Worm (Caenorhabditis elegans) whole organism, mixed stage, embryonic: ENCODE data around the gene epic-3.

Experiments
- M03D4.4 ChIP-seq: sonication (generic microtip); optimal IDR thresholded peaks from 2 replicates; lab custom pipeline; 2017; ENCODE audit warnings: mild to moderate bottlenecking, missing genetic modification characterization, missing compliant biosample characterization
- bed-3 ChIP-seq: fragments of 200-800 bp; sonication (Bioruptor generic); optimal IDR thresholded peaks from 3 replicates; lab custom pipeline; 2018; ENCODE audit warnings: mild to moderate bottlenecking, missing genetic modification characterization, moderate library complexity, missing compliant biosample characterization
- blmp-1 ChIP-seq: fragments of 150-350 bp; optimal IDR thresholded peaks from 2 replicates; lab custom pipeline; 2014; ENCODE audit warnings: missing biosample characterization, missing genetic modification characterization
- ceh-39 ChIP-seq: fragments of 150-350 bp; optimal IDR thresholded peaks from 2 replicates; lab custom pipeline; 2014; ENCODE audit warnings: missing biosample characterization, missing genetic modification characterization
- ceh-83 ChIP-seq: fragments of 200-800 bp; sonication (Bioruptor generic); optimal IDR thresholded peaks from 2 replicates; lab custom pipeline; 2018; ENCODE audit warnings: mild to moderate bottlenecking, missing genetic modification characterization, missing compliant biosample characterization
- ces-1 ChIP-seq: fragments of 150-350 bp; optimal IDR thresholded peaks from 2 replicates; lab custom pipeline; 2014; ENCODE audit warnings: missing biosample characterization, missing genetic modification reagents, missing genetic modification characterization
- cnd-1 ChIP-seq: fragments of 200-800 bp; sonication (Bioruptor generic); optimal IDR thresholded peaks from 2 replicates; lab custom pipeline; 2018; ENCODE audit warnings: mild to moderate bottlenecking, missing genetic modification characterization, missing compliant biosample characterization
- drap-1 ChIP-seq: fragments of 200-800 bp; sonication (Bioruptor generic); optimal IDR thresholded peaks from 3 replicates; lab custom pipeline; 2018; ENCODE audit warnings: mild to moderate bottlenecking, missing genetic modification characterization, missing compliant biosample characterization
- elt-1 ChIP-seq: sonication (generic microtip); optimal IDR thresholded peaks from 2 replicates; lab custom pipeline; 2017; ENCODE audit warnings: missing genetic modification characterization, mild to moderate bottlenecking, missing compliant biosample characterization, antibody characterized with exemption, moderate library complexity, borderline replicate concordance; ENCODE audit not compliant: insufficient read depth
- elt-3 ChIP-seq: fragments of 150-350 bp; optimal IDR thresholded peaks from 2 replicates; lab custom pipeline; 2014; ENCODE audit warnings: missing biosample characterization, missing genetic modification characterization
- flh-1 ChIP-seq: fragments of 200-800 bp; sonication (Bioruptor generic); optimal IDR thresholded peaks from 2 replicates; lab custom pipeline; 2018; ENCODE audit warnings: mild to moderate bottlenecking, missing genetic modification characterization, moderate library complexity, missing compliant biosample characterization
- ham-2 ChIP-seq: fragments of 200-800 bp; sonication (Bioruptor generic); optimal IDR thresholded peaks from 2 replicates; lab custom pipeline; 2018; ENCODE audit warnings: mild to moderate bottlenecking, missing genetic modification characterization, missing compliant biosample characterization
- lin-13 ChIP-seq: fragments of 150-350 bp; optimal IDR thresholded peaks from 2 replicates; lab custom pipeline; 2014; ENCODE audit warnings: missing biosample characterization, missing genetic modification characterization
- lin-32 ChIP-seq: fragments of 200-800 bp; sonication (Bioruptor generic); optimal IDR thresholded peaks from 2 replicates; lab custom pipeline; 2018; ENCODE audit warnings: mild to moderate bottlenecking, missing genetic modification characterization, missing compliant biosample characterization
- lsy-2 ChIP-seq: fragments of 150-350 bp; optimal IDR thresholded peaks from 2 replicates; lab custom pipeline; 2014; ENCODE audit warnings: missing biosample characterization, missing genetic modification characterization
- mab-5 ChIP-seq: fragments of 150-350 bp; optimal IDR thresholded peaks from 2 replicates; lab custom pipeline; 2014; ENCODE audit warnings: missing biosample characterization, missing genetic modification characterization
- mep-1 ChIP-seq: fragments of 150-350 bp; optimal IDR thresholded peaks from 2 replicates; lab custom pipeline; 2017; ENCODE audit warnings: missing biosample characterization, missing genetic modification reagents, missing genetic modification characterization, inconsistent platforms
- mls-2 ChIP-seq: sonication (generic microtip); optimal IDR thresholded peaks from 2 replicates; lab custom pipeline; 2016; ENCODE audit warnings: mild to moderate bottlenecking, missing genetic modification characterization, moderate library complexity, missing compliant biosample characterization
- nhr-2 ChIP-seq: fragments of 150-350 bp; optimal IDR thresholded peaks from 2 replicates; lab custom pipeline; 2014; ENCODE audit warnings: missing biosample characterization, missing genetic modification characterization
- nhr-237 ChIP-seq: fragments of 150-350 bp; optimal IDR thresholded peaks from 2 replicates; lab custom pipeline; 2014; ENCODE audit warnings: missing biosample characterization, missing genetic modification characterization
- nhr-28 ChIP-seq: fragments of 150-350 bp; optimal IDR thresholded peaks from 2 replicates; lab custom pipeline; 2014; ENCODE audit warnings: missing biosample characterization, missing genetic modification characterization
- nhr-76 ChIP-seq: sonication (generic microtip); optimal IDR thresholded peaks from 2 replicates; lab custom pipeline; 2017; ENCODE audit warnings: missing biosample characterization, missing genetic modification characterization
- pha-4 ChIP-seq: fragments of 150-350 bp; optimal IDR thresholded peaks from 2 replicates; lab custom pipeline; 2018; ENCODE audit warnings: missing biosample characterization, missing genetic modification reagents, missing genetic modification characterization
- sem-2 ChIP-seq: fragments of 200-800 bp; sonication (Bioruptor generic); optimal IDR thresholded peaks from 2 replicates; lab custom pipeline; 2018; ENCODE audit warnings: mild to moderate bottlenecking, missing genetic modification characterization, missing compliant biosample characterization
- sptf-1 ChIP-seq: sonication (generic microtip); optimal IDR thresholded peaks from 2 replicates; lab custom pipeline; 2017; ENCODE audit warnings: mild to moderate bottlenecking, missing genetic modification characterization, moderate library complexity, missing compliant biosample characterization
- tbx-8 ChIP-seq: fragments of 200-800 bp; sonication (Bioruptor generic); optimal IDR thresholded peaks from 2 replicates; lab custom pipeline; 2018; ENCODE audit warnings: mild to moderate bottlenecking, missing genetic modification characterization, moderate library complexity, missing compliant biosample characterization
- unc-120 ChIP-seq: sonication (generic microtip); optimal IDR thresholded peaks from 2 replicates; lab custom pipeline; 2017; ENCODE audit warnings: missing genetic modification characterization, missing compliant biosample characterization; ENCODE audit not compliant: poor library complexity, severe bottlenecking
- unc-62 ChIP-seq: fragments of 150-350 bp; optimal IDR thresholded peaks from 2 replicates; lab custom pipeline; 2014; ENCODE audit warnings: missing biosample characterization, missing genetic modification reagents, missing genetic modification characterization
- zip-8 ChIP-seq: fragments of 150-350 bp; optimal IDR thresholded peaks from 2 replicates; lab custom pipeline; 2014; ENCODE audit warnings: missing biosample characterization, missing genetic modification characterization

epic-3 gene

DNA sequence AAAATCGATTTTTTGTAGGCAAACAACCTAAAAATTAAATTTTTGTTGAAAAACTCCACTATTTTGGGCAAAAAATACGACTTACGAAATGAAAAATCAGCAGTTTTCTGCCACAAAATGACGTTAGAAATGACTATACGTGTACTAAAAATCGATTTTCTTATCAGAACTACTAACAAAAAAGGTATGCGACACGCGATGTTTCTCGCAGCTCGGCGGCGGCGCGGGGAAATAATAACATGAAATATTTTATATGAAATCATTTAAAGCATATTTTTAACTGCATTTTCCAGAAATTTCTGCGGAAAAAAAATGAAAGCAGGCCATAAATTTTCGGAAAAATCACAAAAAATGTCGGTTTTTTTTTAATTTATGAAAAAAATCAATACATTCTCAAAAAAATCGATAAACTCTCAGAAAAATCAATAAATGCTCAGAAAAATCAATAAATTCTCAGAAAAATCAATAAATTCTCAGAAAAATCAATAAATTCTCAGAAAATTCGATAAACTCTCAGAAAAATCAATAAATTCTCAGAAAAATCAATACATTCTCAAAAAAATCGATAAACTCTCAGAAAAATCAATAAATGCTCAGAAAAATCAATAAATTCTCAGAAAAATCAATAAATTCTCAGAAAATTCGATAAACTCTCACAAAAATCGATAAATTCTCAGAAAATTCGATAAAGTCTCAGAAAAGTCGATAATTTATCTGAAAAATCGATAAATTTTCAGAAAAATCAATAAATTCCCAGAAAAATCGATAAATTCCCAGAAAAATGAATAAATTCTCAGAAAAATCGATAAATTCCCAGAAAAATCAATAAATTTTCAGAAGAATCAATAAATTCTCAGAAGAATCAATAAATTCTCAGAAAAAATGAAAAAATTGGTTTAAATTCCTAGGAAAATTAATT, 16.2 kb upstream of the epic-3 start, which contains the start of gene ptpn-22:
Gene ptpn-22 (minus strand): TSS at position 158 of the 919 bp plus-strand sequence.
- TF ChIP-seq cnd-1 (no peak), bed-3 (no peak), elt-3 (tag; lab: Kevin White, UChicago) (no peak), mls-2 (no peak), ham-2 (GFP tag; lab: Kevin White, UChicago) (no peak), nhr-237 (tag; lab: Kevin White, UChicago) (no peak), ceh-83 (GFP tag; lab: Kevin White, UChicago) (no peak), drap-1 (GFP tag; lab: Kevin White, UChicago) (no peak), sem-2 (no peak), unc-120 (tag; lab: Kevin White, UChicago) (no peak), lin-32 (GFP tag; lab: Kevin White, UChicago) (no peak), blmp-1 (tag; lab: Kevin White, UChicago) (no peak), unc-62 (GFP tag; lab: Kevin White, UChicago) (no peak), ceh-39 (tag; lab: Kevin White, UChicago) (no peak), nhr-2 (tag; lab: Kevin White, UChicago) (no peak), tbx-8 (GFP tag; lab: Kevin White, UChicago) (no peak), mab-5 (tag; lab: Kevin White, UChicago) (no peak), zip-8 (no peak), nhr-76 (tag; lab: Kevin White, UChicago) (no peak)

DNA sequence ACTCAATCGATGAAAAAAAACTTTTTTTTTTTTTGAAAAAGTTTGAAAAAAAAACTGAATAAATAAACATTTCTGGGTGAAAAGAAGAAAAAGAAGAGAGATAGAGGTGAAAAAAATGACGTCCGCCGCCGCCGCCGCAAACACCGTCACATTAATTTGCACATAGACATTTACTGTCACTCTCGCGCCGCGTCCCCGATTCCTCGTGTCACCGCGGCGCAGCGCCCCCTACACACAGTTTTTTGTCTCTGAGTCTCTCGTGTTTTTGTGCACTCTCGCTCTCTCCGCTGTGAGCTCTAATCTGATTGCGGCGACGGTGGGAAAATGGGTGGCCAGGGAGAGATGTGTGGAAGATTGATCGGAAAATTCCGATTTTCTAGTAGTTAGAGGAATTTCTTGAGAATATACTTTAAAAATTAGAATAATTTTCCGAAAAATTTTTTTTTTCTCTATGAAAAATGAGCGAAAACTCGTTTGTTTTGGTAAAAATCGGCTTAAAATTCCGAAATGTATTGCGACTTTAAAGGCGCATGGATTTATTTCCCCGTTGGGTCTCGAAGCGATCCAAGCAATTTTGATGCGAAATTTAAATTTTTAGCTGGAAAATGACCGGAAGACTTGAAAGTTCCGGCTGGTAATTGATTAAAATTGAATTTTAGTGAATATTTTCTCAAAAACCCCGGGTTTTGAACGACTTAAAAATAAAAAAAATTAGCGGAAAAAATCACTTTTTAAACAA, 15.4 kb upstream of the epic-3 start:
- TF ChIP-seq bed-3: no peak
- no peak for TF ChIP-seq ham-2 (GFP tag; lab: Kevin White, UChicago)
- TF ChIP-seq mab-5 (tag; lab: Kevin White, UChicago): no peak
- TF ChIP-seq pha-4 (tag; lab: Kevin White, UChicago): no peak
- TF ChIP-seq ceh-39 (tag; lab: Kevin White, UChicago): no peak
- no peak for TF ChIP-seq unc-120 (tag; lab: Kevin White, UChicago)
- TF ChIP-seq elt-1: no peak
- no peak for TF ChIP-seq nhr-2 (tag; lab: Kevin White, UChicago)
- no peak for TF ChIP-seq cnd-1
- no peak for TF ChIP-seq nhr-28 (tag; lab: Kevin White, UChicago)
- no peak for TF ChIP-seq ces-1
- no peak for TF ChIP-seq flh-1 (GFP tag; lab: Kevin White, UChicago)
- no peak for TF ChIP-seq tbx-8 (GFP tag; lab: Kevin White, UChicago)
- TF ChIP-seq unc-62 (GFP tag; lab: Kevin White, UChicago): no peak
- no peak for TF ChIP-seq mep-1 (tag; lab: Kevin White, UChicago)
- no peak for TF ChIP-seq elt-3 (tag; lab: Kevin White, UChicago)

DNA sequence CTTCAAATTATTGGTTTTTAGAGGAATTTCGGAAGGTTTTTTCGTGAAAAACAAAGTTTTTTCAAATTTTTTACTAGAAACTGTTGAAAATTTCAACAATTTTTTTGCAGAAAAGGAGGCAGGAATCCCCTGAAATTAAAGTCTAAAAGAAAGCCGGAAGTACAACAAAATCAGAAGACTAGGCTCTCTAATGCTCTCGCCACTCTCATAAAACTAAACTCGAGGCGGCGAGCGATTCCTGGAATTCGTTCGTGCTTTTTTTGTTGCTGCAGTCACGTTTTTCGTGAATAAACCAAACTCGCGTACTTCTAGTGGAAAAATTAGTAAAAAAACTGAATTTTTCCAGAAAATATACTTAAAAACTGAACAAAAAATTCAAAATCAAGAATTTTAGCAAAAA, 14.7 kb upstream of the epic-3 start:
- TF ChIP-seq bed-3: no peak
- no peak for TF ChIP-seq ham-2 (GFP tag; lab: Kevin White, UChicago)
- TF ChIP-seq mab-5 (tag; lab: Kevin White, UChicago): no peak
- no peak for TF ChIP-seq elt-3 (tag; lab: Kevin White, UChicago)
- no peak for TF ChIP-seq nhr-76 (tag; lab: Kevin White, UChicago)
- no peak for TF ChIP-seq ceh-39 (tag; lab: Kevin White, UChicago)
- TF ChIP-seq unc-62 (GFP tag; lab: Kevin White, UChicago): no peak
- no peak for TF ChIP-seq lin-13 (tag; lab: Kevin White, UChicago)
- no peak for TF ChIP-seq lin-32 (GFP tag; lab: Kevin White, UChicago)
- no peak for TF ChIP-seq mep-1 (tag; lab: Kevin White, UChicago)
- TF ChIP-seq lsy-2 (tag; lab: Kevin White, UChicago): no peak

DNA sequence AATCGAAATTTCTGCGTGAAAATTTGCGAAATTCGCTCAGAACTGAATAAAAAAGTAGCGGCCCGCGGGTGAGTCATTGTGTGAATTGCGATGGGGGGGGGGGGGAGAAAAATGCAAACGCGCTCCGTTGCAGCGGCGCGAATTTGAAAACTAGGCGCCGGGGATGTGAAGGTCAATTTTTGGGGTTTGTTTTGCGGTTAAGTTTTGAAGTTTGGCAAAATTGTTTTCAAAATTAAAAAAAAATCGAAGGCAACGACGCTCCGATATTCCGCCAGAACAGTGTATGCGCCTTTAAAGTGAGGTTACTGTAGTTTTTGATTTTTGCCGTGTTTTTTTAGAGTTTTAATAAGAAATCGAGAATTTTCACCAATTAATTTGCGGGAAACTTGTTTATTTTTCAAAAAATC, 14.1 kb upstream of the epic-3 start:
- peak; percentile 40 for TF ChIP-seq mls-2
- no peak for TF ChIP-seq tbx-8 (GFP tag; lab: Kevin White, UChicago)
- peak; percentile 41 for TF ChIP-seq M03D4.4 (tag; lab: Kevin White, UChicago)
- TF ChIP-seq mep-1 (tag; lab: Kevin White, UChicago): peak; percentile 15
- peak; percentile 1 for TF ChIP-seq pha-4 (tag; lab: Kevin White, UChicago)
- peak; percentile 59 for TF ChIP-seq sptf-1
- TF ChIP-seq drap-1 (GFP tag; lab: Kevin White, UChicago): no peak
- peak; percentile 45 for TF ChIP-seq ceh-83 (GFP tag; lab: Kevin White, UChicago)
- no peak for TF ChIP-seq mab-5 (tag; lab: Kevin White, UChicago)
- no peak for TF ChIP-seq sem-2
- TF ChIP-seq nhr-237 (tag; lab: Kevin White, UChicago): peak; percentile 5
- peak; percentile 50 for TF ChIP-seq lin-13 (tag; lab: Kevin White, UChicago)
